Fruit fly (Drosophila melanogaster) whole organism, prepupa: ENCODE data around the gene CG2901.

Experiments
- CG10631 ChIP-seq: fragments of 200-800 bp; sonication (Bioruptor generic); optimal IDR thresholded peaks from 2 replicates; lab custom pipeline; 2016; ENCODE audit warnings: missing biosample characterization, missing genetic modification characterization
- CG10669 ChIP-seq: fragments of 200-800 bp; sonication (Bioruptor generic); optimal IDR thresholded peaks from 3 replicates; lab custom pipeline; 2018; ENCODE audit warnings: missing biosample characterization, mild to moderate bottlenecking, missing genetic modification characterization, moderate library complexity
- CG11294 ChIP-seq: fragments of 200-800 bp; sonication (Bioruptor generic); IDR thresholded peaks from 2 replicates; pipeline ENCODE4 v1.3.6; 2022; ENCODE audit warnings: missing biosample characterization, missing genetic modification characterization
- CG11902 ChIP-seq: fragments of 200-800 bp; sonication (Bioruptor generic); optimal IDR thresholded peaks from 3 replicates; lab custom pipeline; 2016; ENCODE audit warnings: missing biosample characterization, missing genetic modification characterization
- CG15336 ChIP-seq: fragments of 200-800 bp; sonication (Bioruptor generic); IDR thresholded peaks from 2 replicates; pipeline ENCODE4 v1.3.6; 2022; ENCODE audit warnings: missing biosample characterization, missing genetic modification characterization
- CG16779 ChIP-seq: fragments of 200-800 bp; sonication (Bioruptor generic); optimal IDR thresholded peaks from 3 replicates; lab custom pipeline; 2017; ENCODE audit warnings: missing biosample characterization, mild to moderate bottlenecking, missing genetic modification characterization
- CG3032 ChIP-seq: fragments of 200-800 bp; optimal IDR thresholded peaks from 2 replicates; lab custom pipeline; 2019; ENCODE audit warnings: missing biosample characterization, mild to moderate bottlenecking, missing genetic modification characterization, moderate library complexity
- CG31627 ChIP-seq: fragments of 200-800 bp; sonication (Bioruptor generic); optimal IDR thresholded peaks from 3 replicates; lab custom pipeline; 2016; ENCODE audit warnings: missing biosample characterization, missing genetic modification characterization
- CG32006 ChIP-seq: fragments of 200-800 bp; sonication (Bioruptor generic); optimal IDR thresholded peaks from 3 replicates; lab custom pipeline; 2017; ENCODE audit warnings: missing biosample characterization, mild to moderate bottlenecking, missing genetic modification characterization
- CG34406 ChIP-seq: fragments of 200-800 bp; sonication (Bioruptor generic); optimal IDR thresholded peaks from 3 replicates; lab custom pipeline; 2016; ENCODE audit warnings: missing biosample characterization, missing genetic modification characterization
- CG3919 ChIP-seq: fragments of 200-800 bp; sonication (Bioruptor generic); optimal IDR thresholded peaks from 3 replicates; lab custom pipeline; 2016; ENCODE audit warnings: missing biosample characterization, missing genetic modification characterization
- CG4318 ChIP-seq: fragments of 200-800 bp; sonication (Bioruptor generic); optimal IDR thresholded peaks from 3 replicates; lab custom pipeline; 2017; ENCODE audit warnings: missing biosample characterization, mild to moderate bottlenecking, missing genetic modification characterization
- CG6163 ChIP-seq: fragments of 200-800 bp; sonication (Bioruptor generic); IDR thresholded peaks from 3 replicates; pipeline ENCODE4 v1.3.6; 2022; ENCODE audit warnings: missing biosample characterization, missing genetic modification characterization
- CG6276 ChIP-seq: fragments of 200-800 bp; sonication (Bioruptor generic); optimal IDR thresholded peaks from 2 replicates; lab custom pipeline; 2017; ENCODE audit warnings: missing biosample characterization, mild to moderate bottlenecking, missing genetic modification characterization
- CG6792 ChIP-seq: fragments of 200-800 bp; sonication (Bioruptor generic); optimal IDR thresholded peaks from 3 replicates; lab custom pipeline; 2016; ENCODE audit warnings: missing biosample characterization, missing genetic modification characterization
- CG6854 ChIP-seq: fragments of 200-800 bp; sonication (Bioruptor generic); optimal IDR thresholded peaks from 2 replicates; lab custom pipeline; 2017; ENCODE audit warnings: missing biosample characterization, mild to moderate bottlenecking, missing genetic modification characterization
- CG8119 ChIP-seq: fragments of 200-800 bp; sonication (Bioruptor generic); IDR thresholded peaks from 3 replicates; pipeline ENCODE4 v1.3.6; 2022; ENCODE audit warnings: missing biosample characterization, missing genetic modification characterization
- CG8319 ChIP-seq: fragments of 200-800 bp; sonication (Bioruptor generic); optimal IDR thresholded peaks from 3 replicates; lab custom pipeline; 2016; ENCODE audit warnings: missing biosample characterization, missing genetic modification characterization
- CG8632 ChIP-seq: fragments of 200-800 bp; sonication (Bioruptor generic); optimal IDR thresholded peaks from 3 replicates; lab custom pipeline; 2016; ENCODE audit warnings: missing biosample characterization, missing genetic modification characterization
- Eip75B ChIP-seq: fragments of 200-800 bp; sonication (Bioruptor generic); optimal IDR thresholded peaks from 3 replicates; lab custom pipeline; 2016; ENCODE audit warnings: missing biosample characterization, missing genetic modification characterization
- Eip78C ChIP-seq: fragments of 200-800 bp; sonication (Bioruptor generic); peaks from one replicate; lab custom pipeline; 2016; ENCODE audit warnings: missing biosample characterization, missing genetic modification characterization
- Eip93F ChIP-seq: fragments of 200-800 bp; sonication (Bioruptor generic); optimal IDR thresholded peaks from 2 replicates; lab custom pipeline; 2016; ENCODE audit warnings: missing biosample characterization, mild to moderate bottlenecking, missing genetic modification characterization
- Ets96B ChIP-seq: fragments of 200-800 bp; optimal IDR thresholded peaks from 2 replicates; lab custom pipeline; 2019; ENCODE audit warnings: missing biosample characterization, mild to moderate bottlenecking, missing genetic modification characterization, moderate library complexity
- Gug ChIP-seq: fragments of 200-800 bp; sonication (Bioruptor generic); IDR thresholded peaks from 2 replicates; pipeline ENCODE4 v1.3.6; 2022; ENCODE audit warnings: missing biosample characterization, missing genetic modification characterization
- Hr38 ChIP-seq: sonication (Bioruptor generic); optimal IDR thresholded peaks from 2 replicates; lab custom pipeline; 2016; ENCODE audit warnings: missing biosample characterization, missing genetic modification characterization
- Hr39 ChIP-seq: fragments of 200-800 bp; sonication (Bioruptor generic); optimal IDR thresholded peaks from 2 replicates; lab custom pipeline; 2016; ENCODE audit warnings: missing biosample characterization, missing genetic modification characterization
- Hr4 ChIP-seq: fragments of 200-800 bp; sonication (Bioruptor generic); optimal IDR thresholded peaks from 3 replicates; lab custom pipeline; 2016; ENCODE audit warnings: missing biosample characterization, missing genetic modification characterization
- Lpt ChIP-seq: fragments of 200-800 bp; sonication (Bioruptor generic); optimal IDR thresholded peaks from 3 replicates; lab custom pipeline; 2016; ENCODE audit warnings: missing biosample characterization, missing genetic modification characterization
- Met ChIP-seq: fragments of 200-800 bp; sonication (Bioruptor generic); optimal IDR thresholded peaks from 3 replicates; lab custom pipeline; 2016; ENCODE audit warnings: missing biosample characterization, missing genetic modification characterization
- OdsH ChIP-seq: fragments of 200-800 bp; sonication (Bioruptor generic); optimal IDR thresholded peaks from 3 replicates; lab custom pipeline; 2016; ENCODE audit warnings: missing biosample characterization, missing genetic modification characterization
- Smox ChIP-seq: fragments of 200-800 bp; sonication (Bioruptor generic); optimal IDR thresholded peaks from 3 replicates; lab custom pipeline; 2016; ENCODE audit warnings: missing biosample characterization, missing genetic modification characterization
- Sox102F ChIP-seq: fragments of 200-800 bp; sonication (Bioruptor generic); optimal IDR thresholded peaks from 2 replicates; lab custom pipeline; 2016; ENCODE audit warnings: missing biosample characterization, mild to moderate bottlenecking, missing genetic modification characterization
- Sox15 ChIP-seq: fragments of 200-800 bp; sonication (Bioruptor generic); optimal IDR thresholded peaks from 3 replicates; lab custom pipeline; 2016; ENCODE audit warnings: missing biosample characterization, missing genetic modification characterization
- achi ChIP-seq: fragments of 200-800 bp; sonication (Bioruptor generic); optimal IDR thresholded peaks from 3 replicates; lab custom pipeline; 2016; ENCODE audit warnings: missing biosample characterization, missing genetic modification characterization
- acj6 ChIP-seq: fragments of 200-800 bp; sonication (Bioruptor generic); optimal IDR thresholded peaks from 3 replicates; lab custom pipeline; 2016; ENCODE audit warnings: missing biosample characterization, missing genetic modification characterization
- dsx ChIP-seq: fragments of 200-800 bp; optimal IDR thresholded peaks from 3 replicates; lab custom pipeline; 2019; ENCODE audit warnings: missing biosample characterization, mild to moderate bottlenecking, missing genetic modification characterization, moderate library complexity; ENCODE audit not compliant: poor library complexity, severe bottlenecking
- eg ChIP-seq: fragments of 200-800 bp; sonication (Bioruptor generic); IDR thresholded peaks from 3 replicates; pipeline ENCODE4 v1.3.6; 2022; ENCODE audit warnings: missing biosample characterization, missing genetic modification characterization
- esn ChIP-seq: fragments of 200-800 bp; sonication (Bioruptor generic); optimal IDR thresholded peaks from 2 replicates; lab custom pipeline; 2016; ENCODE audit warnings: missing biosample characterization, mild to moderate bottlenecking, missing genetic modification characterization, moderate library complexity
- fd59A ChIP-seq: fragments of 200-800 bp; sonication (Bioruptor generic); optimal IDR thresholded peaks from 2 replicates; lab custom pipeline; 2017; ENCODE audit warnings: missing biosample characterization, mild to moderate bottlenecking, missing genetic modification characterization, missing genetic modification reagents
- fd85E ChIP-seq: fragments of 200-800 bp; sonication (Bioruptor generic); optimal IDR thresholded peaks from 3 replicates; lab custom pipeline; 2016; ENCODE audit warnings: missing biosample characterization, missing genetic modification characterization
- fkh ChIP-seq: fragments of 200-800 bp; sonication (Bioruptor generic); optimal IDR thresholded peaks from 3 replicates; lab custom pipeline; 2017; ENCODE audit warnings: missing biosample characterization, mild to moderate bottlenecking, missing genetic modification characterization, moderate library complexity
- net ChIP-seq: fragments of 200-800 bp; sonication (Bioruptor generic); optimal IDR thresholded peaks from 3 replicates; lab custom pipeline; 2016; ENCODE audit warnings: missing biosample characterization, missing genetic modification characterization
- pdm3 ChIP-seq: fragments of 200-800 bp; sonication (Bioruptor generic); optimal IDR thresholded peaks from 3 replicates; lab custom pipeline; 2016; ENCODE audit warnings: missing biosample characterization, missing genetic modification characterization
- spab ChIP-seq: fragments of 200-800 bp; sonication (Bioruptor generic); optimal IDR thresholded peaks from 2 replicates; lab custom pipeline; 2017; ENCODE audit warnings: missing biosample characterization, mild to moderate bottlenecking, missing genetic modification characterization, missing genetic modification reagents
- ss ChIP-seq, 2 experiments: fragments of 200-800 bp; sonication (Bioruptor generic); optimal IDR thresholded peaks; 2 replicates in 1 of 2; 3 replicates in 1 of 2; lab custom pipeline; 2017 to 2018; ENCODE audit warnings: mild to moderate bottlenecking in 2 of 2, missing biosample characterization in 2 of 2, missing genetic modification characterization in 2 of 2, moderate library complexity in 1 of 2
- svp ChIP-seq: fragments of 200-800 bp; sonication (Bioruptor generic); peaks from one replicate; lab custom pipeline; 2016; ENCODE audit warnings: missing biosample characterization, missing genetic modification characterization
- vri ChIP-seq: fragments of 200-800 bp; sonication (Bioruptor generic); optimal IDR thresholded peaks from 3 replicates; lab custom pipeline; 2016; ENCODE audit warnings: missing biosample characterization, mild to moderate bottlenecking, missing genetic modification characterization

CG2901 gene

dm6 chrX:3819470-3819869, 8.5 kb upstream of the CG2901 start:
- TF ChIP-seq Gug (GFP tag; lab: Robert Waterston, UW), result no peak
- TF ChIP-seq Sox15 (GFP tag; lab: Kevin White, UChicago), result no peak
- TF ChIP-seq Eip93F (GFP tag; lab: Kevin White, UChicago), result no peak
- no peak for TF ChIP-seq CG32006
- TF ChIP-seq svp (GFP tag; lab: Kevin White, UChicago), result no peak

- TF ChIP-seq CG10669, result no peak
- TF ChIP-seq Hr4 (GFP tag; lab: Kevin White, UChicago), result no peak
- TF ChIP-seq esn (GFP tag; lab: Kevin White, UChicago), result no peak
- TF ChIP-seq fd85E, result no peak
- TF ChIP-seq CG6792 (GFP tag; lab: Kevin White, UChicago), result no peak
- TF ChIP-seq Ets96B (tag; lab: Kevin White, UChicago), result no peak
- no peak for TF ChIP-seq Smox (GFP tag; lab: Kevin White, UChicago)
- TF ChIP-seq net (GFP tag; lab: Kevin White, UChicago), result no peak
- TF ChIP-seq CG3919, result no peak
- no peak for TF ChIP-seq CG4318 (GFP tag; lab: Kevin White, UChicago)
- no peak for TF ChIP-seq vri (GFP tag; lab: Kevin White, UChicago)
- TF ChIP-seq CG8632 (GFP tag; lab: Kevin White, UChicago), result no peak
- TF ChIP-seq, all 60 proteins: peak for 0
These were observed 2.9 kb upstream of the CG2901 start for dm6 chrX:3825069-3825468.

- TF ChIP-seq Smox (GFP tag; lab: Kevin White, UChicago), result peak; percentile 33
- TF ChIP-seq Ets96B (tag; lab: Kevin White, UChicago), result no peak
- TF ChIP-seq eg (GFP tag; lab: Robert Waterston, UW), result peak; percentile 51; the same call in 2 of the 3 replicates
- no peak for TF ChIP-seq ss (GFP tag; optimal IDR thresholded peaks at IDR 0.05; lab: Kevin White, UChicago)
- peak; percentile 14 for TF ChIP-seq CG6276 (GFP tag; lab: Kevin White, UChicago)
- 0 out of 3 replicates have a peak, but pooled peaks have one; percentile 24 for TF ChIP-seq CG6163 (GFP tag; lab: Robert Waterston, UW)
- no peak for TF ChIP-seq CG11294 (GFP tag; lab: Robert Waterston, UW)
- no peak for TF ChIP-seq CG6854 (GFP tag; lab: Kevin White, UChicago)
- TF ChIP-seq CG8119 (GFP tag; lab: Robert Waterston, UW), result peak; percentile 63; the same call in 2 of the 3 replicates
- TF ChIP-seq CG32006, result peak; percentile 59
- TF ChIP-seq CG10631 (GFP tag; lab: Kevin White, UChicago), result peak; percentile 27
- peak; percentile 81 for TF ChIP-seq Eip78C (GFP tag; lab: Kevin White, UChicago)
- peak; percentile 66 for TF ChIP-seq CG15336 (GFP tag; lab: Robert Waterston, UW)
- TF ChIP-seq CG31627, result peak; percentile 26
- TF ChIP-seq Hr39, result peak; percentile 33
- peak; percentile 36 for TF ChIP-seq achi
- no peak for TF ChIP-seq Hr38 (GFP tag; lab: Kevin White, UChicago)
- no peak for TF ChIP-seq Sox15 (GFP tag; lab: Kevin White, UChicago)
- no peak for TF ChIP-seq CG4318 (GFP tag; lab: Kevin White, UChicago)
- TF ChIP-seq Lpt, result peak; percentile 31
- TF ChIP-seq spab, result no peak
- peak; percentile 39 for TF ChIP-seq Sox102F (GFP tag; lab: Kevin White, UChicago)
- TF ChIP-seq net (GFP tag; lab: Kevin White, UChicago), result no peak
- TF ChIP-seq OdsH (GFP tag; lab: Kevin White, UChicago), result peak; percentile 32
- TF ChIP-seq CG6792 (GFP tag; lab: Kevin White, UChicago), result peak; percentile 19
- no peak for TF ChIP-seq fd85E
- TF ChIP-seq acj6, result no peak
- TF ChIP-seq CG16779 (tag; lab: Kevin White, UChicago), result no peak
- no peak for TF ChIP-seq dsx (GFP tag; lab: Kevin White, UChicago)
- TF ChIP-seq pdm3 (GFP tag; lab: Kevin White, UChicago), result peak; percentile 48
- no peak for TF ChIP-seq CG8632 (GFP tag; lab: Kevin White, UChicago)
- TF ChIP-seq fd59A, result no peak
- no peak for TF ChIP-seq Eip75B
- no peak for TF ChIP-seq CG8319 (GFP tag; lab: Kevin White, UChicago)
- TF ChIP-seq fkh (GFP tag; lab: Kevin White, UChicago), result no peak
- TF ChIP-seq CG3032, result peak; percentile 4
- TF ChIP-seq svp (GFP tag; lab: Kevin White, UChicago), result peak; percentile 75
- TF ChIP-seq Hr4 (GFP tag; lab: Kevin White, UChicago), result peak; percentile 15
- TF ChIP-seq CG11902 (GFP tag; lab: Kevin White, UChicago), result no peak
- no peak for TF ChIP-seq CG10669
- TF ChIP-seq Met (GFP tag; lab: Kevin White, UChicago), result peak; percentile 38
- TF ChIP-seq CG34406 (GFP tag; lab: Kevin White, UChicago), result no peak
- peak; percentile 45 for TF ChIP-seq CG3919
These were observed 3.8 kb downstream of the CG2901 start for dm6 chrX:3831761-3832160.
